Fruit fly (Drosophila melanogaster) whole organism, embryonic: ENCODE data around the gene Dok.

Source experiments
- CG10267 ChIP-seq: fragments of 200-800 bp; sonication (Bioruptor generic); optimal IDR thresholded peaks from 2 replicates; lab custom pipeline; 2018; ENCODE audit warnings: missing biosample characterization, mild to moderate bottlenecking, missing genetic modification characterization, moderate library complexity
- CG3407 ChIP-seq: fragments of 200-800 bp; sonication (Bioruptor generic); optimal IDR thresholded peaks from 2 replicates; lab custom pipeline; 2018; ENCODE audit warnings: missing biosample characterization, mild to moderate bottlenecking, missing genetic modification characterization
- Fer2 ChIP-seq: fragments of 200-800 bp; sonication (Bioruptor generic); optimal IDR thresholded peaks from 2 replicates; lab custom pipeline; 2018; ENCODE audit warnings: missing biosample characterization, mild to moderate bottlenecking, missing genetic modification characterization, moderate library complexity
- Med ChIP-seq: fragments of 200-800 bp; sonication (Bioruptor generic); peaks from one replicate; lab custom pipeline; 2016; ENCODE audit warnings: missing biosample characterization, missing genetic modification characterization, mild to moderate bottlenecking, inconsistent platforms, moderate library complexity
- row ChIP-seq: fragments of 200-800 bp; sonication (Bioruptor generic); IDR thresholded peaks from 3 replicates; pipeline ENCODE4 v1.3.6; 2022; ENCODE audit warnings: missing biosample characterization, missing genetic modification characterization
- vfl ChIP-seq: fragments of 200-800 bp; sonication (Bioruptor generic); optimal IDR thresholded peaks from 2 replicates; lab custom pipeline; 2016; ENCODE audit warnings: missing biosample characterization, missing genetic modification characterization

- TF ChIP-seq CG3407 (no peak), CG10267 (no peak), row (peak; percentile 42; the same call in 1 of the 3 replicates), Med (peak; percentile 57), vfl (no peak), Fer2 (tag; lab: Kevin White, UChicago) (no peak)
Measured at dm6 chrX:7342998-7343397, 19.0 kb downstream of the Dok start.
